Worm (Caenorhabditis elegans): ENCODE data around the gene F23F12.13.

- TF ChIP-seq ztf-23 (GFP tag; IDR thresholded peaks at IDR 0.05) (no peak), T22C8.4 (GFP tag; IDR thresholded peaks at IDR 0.05) (no peak), med-1 (GFP tag; optimal IDR thresholded peaks at IDR 0.05; ENCODE audit: insufficient read depth) (no peak), cog-1 (tag; optimal IDR thresholded peaks at IDR 0.05) (no peak)
These were observed 41.3 kb upstream of the F23F12.13 start, which contains the start of gene jhdm-1 for ce11 chrIII:6454183-6454582.
